Worm (Caenorhabditis elegans): Measurements from ENCODE around the gene gldi-2.
A peak's percentile ranks its signal among the peaks of the same experiment; 100 is the strongest.

gldi-2 gene

ce11 chrII:6800104-6800711 lies 17.0 kb downstream of the gldi-2 start, which contains the start of gene F31E8.4 (continued):
- no peak for TF ChIP-seq zip-11 (GFP tag; IDR thresholded peaks at IDR 0.05)

DNA sequence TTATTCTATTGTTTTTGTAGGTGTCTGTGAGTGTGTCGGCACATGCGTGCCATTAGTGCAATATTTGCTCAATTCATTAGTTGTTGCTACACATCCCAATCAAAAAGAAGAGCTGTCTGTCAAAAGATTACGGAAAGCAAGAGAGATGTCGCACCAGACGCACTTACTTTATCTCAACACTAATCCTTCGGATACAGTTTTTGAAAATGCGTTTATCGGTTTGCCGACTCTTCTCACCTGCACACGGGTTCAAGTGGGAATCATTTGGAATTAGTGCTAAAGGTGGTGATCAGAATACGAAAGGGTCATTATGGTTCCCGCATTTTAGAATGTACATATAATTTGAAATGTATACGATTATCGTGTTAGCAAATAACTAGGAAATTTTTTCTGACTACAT lies 18.0 kb downstream of the gldi-2 start:
- TF ChIP-seq unc-62 (GFP tag; optimal IDR thresholded peaks at IDR 0.05 in 1 of 2) = peak in 1 of 2 experiments; percentile 70
- TF ChIP-seq unc-62 (tag; optimal IDR thresholded peaks at IDR 0.05) = no peak
- no peak for TF ChIP-seq nhr-237 (tag; optimal IDR thresholded peaks at IDR 0.05)

ce11 chrII:6803024-6803423 lies 19.8 kb downstream of the gldi-2 start, which contains the start of gene tab-1:
tab-1 (plus strand) TSS chrII:6803324.
- TF ChIP-seq T26A8.4 (GFP tag; IDR thresholded peaks at IDR 0.05) = no peak
- no peak for TF ChIP-seq ces-1 (GFP tag; optimal IDR thresholded peaks at IDR 0.05)
- no peak for TF ChIP-seq ZK337.2 (GFP tag; IDR thresholded peaks at IDR 0.05)
- no peak for TF ChIP-seq zip-2 (tag; optimal IDR thresholded peaks at IDR 0.05)
- no peak for TF ChIP-seq Y5F2A.4 (GFP tag; optimal IDR thresholded peaks at IDR 0.05)
- no peak for TF ChIP-seq ztf-11 (tag; optimal IDR thresholded peaks at IDR 0.05)
- no peak for TF ChIP-seq madf-9 (GFP tag; conservative IDR thresholded peaks at IDR 0.05)
- TF ChIP-seq dmd-8 (GFP tag; IDR thresholded peaks at IDR 0.05) = no peak
- TF ChIP-seq arid-1 (GFP tag; conservative IDR thresholded peaks at IDR 0.05) = no peak
- TF ChIP-seq Y105C5A.15 (GFP tag; IDR thresholded peaks at IDR 0.05) = no peak
- no peak for TF ChIP-seq mdt-29 (GFP tag; IDR thresholded peaks at IDR 0.05)

ce11 chrII:6807162-6807561 lies 23.9 kb downstream of the gldi-2 start, which contains the start of gene F31E8.5:
F31E8.5 (minus strand) TSS chrII:6807262.
- TF ChIP-seq unc-39 (tag; optimal IDR thresholded peaks at IDR 0.05) = no peak
- no peak for TF ChIP-seq nhr-25 (tag; optimal IDR thresholded peaks at IDR 0.05; ENCODE audit: borderline replicate concordance, insufficient read depth)
- no peak for TF ChIP-seq zip-11 (GFP tag; IDR thresholded peaks at IDR 0.05)

- TF ChIP-seq lsy-2 (tag; optimal IDR thresholded peaks at IDR 0.05) (peak in 1 of 2 experiments; percentile 18), madf-5 (GFP tag; IDR thresholded peaks at IDR 0.05) (no peak), ctbp-1 (GFP tag; IDR thresholded peaks at IDR 0.05) (0 out of 2 replicates have a peak, but pooled peaks have one; percentile 39), Y48G9A.11 (GFP tag; IDR thresholded peaks at IDR 0.05) (no peak), hlh-30 (tag; optimal IDR thresholded peaks at IDR 0.05; ENCODE audit: insufficient read depth) (no peak), zfp-3 (GFP tag; conservative IDR thresholded peaks at IDR 0.05) (no peak), mdl-1 (tag; optimal IDR thresholded peaks at IDR 0.05) (peak in 1 of 2 experiments; percentile 14), ceh-62 (tag; optimal IDR thresholded peaks at IDR 0.05) (no peak), unc-62 (GFP tag; optimal IDR thresholded peaks at IDR 0.05 in 1 of 2) (peak in 1 of 2 experiments; percentile 92), unc-62 (tag; optimal IDR thresholded peaks at IDR 0.05) (no peak), dmd-6 (GFP tag; IDR thresholded peaks at IDR 0.05) (no peak), rbr-2 (tag; optimal IDR thresholded peaks at IDR 0.05) (peak; percentile 53), zip-2 (tag; optimal IDR thresholded peaks at IDR 0.05) (no peak), T26A8.4 (GFP tag; IDR thresholded peaks at IDR 0.05) (no peak), cey-2 (tag; optimal IDR thresholded peaks at IDR 0.05; ENCODE audit: borderline replicate concordance, insufficient read depth) (no peak), ama-1 (optimal IDR thresholded peaks at IDR 0.05) (no peak), mes-2 (tag; optimal IDR thresholded peaks at IDR 0.05; ENCODE audit: poor library complexity, severe bottlenecking) (no peak), Y5F2A.4 (GFP tag; optimal IDR thresholded peaks at IDR 0.05) (no peak), ztf-11 (tag; optimal IDR thresholded peaks at IDR 0.05) (no peak), F37D6.2 (tag; optimal IDR thresholded peaks at IDR 0.05) (peak; percentile 52), mdt-29 (GFP tag; IDR thresholded peaks at IDR 0.05) (no peak), nhr-48 (tag; optimal IDR thresholded peaks at IDR 0.05) (no peak), hmg-1.1 (GFP tag; IDR thresholded peaks at IDR 0.05) (peak; percentile 75), unc-39 (tag; optimal IDR thresholded peaks at IDR 0.05) (no peak), nhr-25 (tag; optimal IDR thresholded peaks at IDR 0.05; ENCODE audit: borderline replicate concordance, insufficient read depth) (no peak), fkh-10 (GFP tag; optimal IDR thresholded peaks at IDR 0.05) (peak; percentile 74), daf-16 (GFP tag; optimal IDR thresholded peaks at IDR 0.05) (no peak), daf-16 (tag; optimal IDR thresholded peaks at IDR 0.05) (no peak), gei-8 (GFP tag; optimal IDR thresholded peaks at IDR 0.05) (no peak), attf-4 (tag; optimal IDR thresholded peaks at IDR 0.05) (no peak), lir-3 (tag; optimal IDR thresholded peaks at IDR 0.05) (no peak), egl-43 (GFP tag; IDR thresholded peaks at IDR 0.05) (no peak), mxl-2 (GFP tag; conservative IDR thresholded peaks at IDR 0.05) (no peak)
Measured at ce11 chrII:6808539-6808938, 25.3 kb downstream of the gldi-2 start.
